Worm (Caenorhabditis elegans) whole organism, L4 larva: ENCODE data around the gene E02A10.4.

Experiments
- F44E2.7 ChIP-seq: fragments of 200-800 bp; sonication (Bioruptor generic); IDR thresholded peaks from 2 replicates; pipeline ENCODE4 v2.1.2; 2022; ENCODE audit warnings: missing genetic modification characterization, missing compliant biosample characterization
- T20F7.1 ChIP-seq: fragments of 200-800 bp; sonication (Bioruptor generic); optimal IDR thresholded peaks from 2 replicates; lab custom pipeline; 2018; ENCODE audit warnings: mild to moderate bottlenecking, missing genetic modification characterization, missing compliant biosample characterization
- Y105C5A.15 ChIP-seq: fragments of 200-800 bp; sonication (Bioruptor generic); IDR thresholded peaks from 2 replicates; pipeline ENCODE4 v1.3.6; 2022; ENCODE audit warnings: missing genetic modification characterization, missing compliant biosample characterization
- ZK546.5 ChIP-seq, 2 experiments: sonication (generic microtip); optimal IDR thresholded peaks; 2 replicates each; lab custom pipeline; 2017; ENCODE audit warnings: missing biosample characterization in 2 of 2, missing genetic modification characterization in 2 of 2
- aly-2 ChIP-seq: sonication (generic microtip); optimal IDR thresholded peaks from 2 replicates; lab custom pipeline; 2018; ENCODE audit warnings: missing biosample characterization, missing genetic modification characterization
- arid-1 ChIP-seq: fragments of 200-800 bp; sonication (Bioruptor generic); conservative IDR thresholded peaks from 2 replicates; pipeline ENCODE4 v1.3.6; 2022; ENCODE audit warnings: missing genetic modification reagents, missing genetic modification characterization, missing compliant biosample characterization
- fkh-10 ChIP-seq: fragments of 150-350 bp; optimal IDR thresholded peaks from 2 replicates; lab custom pipeline; 2014; ENCODE audit warnings: missing biosample characterization, missing genetic modification reagents, missing genetic modification characterization
- jun-1 ChIP-seq: fragments of 150-350 bp; optimal IDR thresholded peaks from 2 replicates; lab custom pipeline; 2014; ENCODE audit warnings: missing biosample characterization, missing genetic modification reagents, missing genetic modification characterization
- lin-39 ChIP-seq: fragments of 150-350 bp; optimal IDR thresholded peaks from 2 replicates; lab custom pipeline; 2014; ENCODE audit warnings: missing biosample characterization, missing genetic modification reagents, missing genetic modification characterization
- unc-62 ChIP-seq, 3 experiments: fragments of 150-350 bp in 1 of 3; sonication (generic microtip); optimal IDR thresholded peaks in 2 of 3; peaks in 1 of 3; 1 replicate in 1 of 3; 2 replicates in 2 of 3; lab custom pipeline; 2014 to 2017; ENCODE audit warnings: missing biosample characterization in 3 of 3, missing genetic modification characterization in 3 of 3, missing genetic modification reagents in 3 of 3, missing genotype in 1 of 3

ce11 chrV:12567850-12568249, at the start of gene E02A10.4:
- TF ChIP-seq fkh-10 (GFP tag; lab: Kevin White, UChicago) (no peak), jun-1 (no peak), aly-2 (no peak), ZK546.5 (tag; optimal IDR thresholded peaks at IDR 0.05; lab: Kevin White, UChicago) (no peak), arid-1 (GFP tag; lab: Robert Waterston, UW) (no peak), lin-39 (tag; lab: Kevin White, UChicago) (no peak), unc-62 (GFP tag; optimal IDR thresholded peaks at IDR 0.05 in 1 of 2; lab: Kevin White, UChicago) (no peak), unc-62 (tag; optimal IDR thresholded peaks at IDR 0.05; lab: Kevin White, UChicago) (no peak), F44E2.7 (GFP tag; lab: Robert Waterston, UW) (no peak), T20F7.1 (GFP tag; lab: Kevin White, UChicago) (no peak), Y105C5A.15 (GFP tag; lab: Robert Waterston, UW) (no peak)
